Worm (Caenorhabditis elegans): ENCODE data around the gene Y39A1A.24.

DNA sequence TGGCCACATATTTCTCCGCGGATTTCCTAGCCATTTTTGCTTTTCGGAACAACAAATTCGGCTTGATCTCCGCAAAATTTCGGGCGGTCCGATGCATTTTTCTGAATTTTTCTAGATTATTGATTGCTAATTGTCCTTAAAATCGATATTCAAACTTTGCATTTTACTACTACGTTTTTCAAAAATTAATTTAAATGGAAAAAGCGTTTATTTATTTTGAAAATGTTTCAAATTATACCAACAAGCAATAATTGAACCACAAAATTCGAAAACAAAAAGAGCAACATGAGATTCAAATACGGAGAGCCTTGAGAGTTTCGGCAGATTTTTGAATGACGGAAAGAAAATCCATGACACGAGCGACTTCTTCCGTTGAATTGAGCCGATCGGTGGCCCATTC lies 17.4 kb upstream of the Y39A1A.24 start, which contains the start of gene Y45F3A.9:
- TF ChIP-seq nhr-90 (tag; optimal IDR thresholded peaks at IDR 0.05; ENCODE audit: poor library complexity) (no peak), zag-1 (tag; optimal IDR thresholded peaks at IDR 0.05) (no peak), ces-1 (GFP tag; optimal IDR thresholded peaks at IDR 0.05) (no peak), nhr-12 (tag; optimal IDR thresholded peaks at IDR 0.05) (no peak), lir-3 (tag; optimal IDR thresholded peaks at IDR 0.05; ENCODE audit: poor library complexity) (no peak), ztf-11 (tag; optimal IDR thresholded peaks at IDR 0.05) (no peak), efl-3 (GFP tag; optimal IDR thresholded peaks at IDR 0.05) (no peak), unc-62 (GFP tag; optimal IDR thresholded peaks at IDR 0.05) (no peak)
